Worm (Caenorhabditis elegans) whole organism, L1 larva: ENCODE data around the gene abu-1.

Source experiments
- C04F5.9 ChIP-seq: sonication (generic microtip); optimal IDR thresholded peaks from 2 replicates; lab custom pipeline; 2016; ENCODE audit warnings: missing genetic modification characterization, missing compliant biosample characterization
- Y116A8C.19 ChIP-seq: sonication (generic microtip); optimal IDR thresholded peaks from 2 replicates; lab custom pipeline; 2016; ENCODE audit warnings: missing compliant biosample characterization, missing genetic modification characterization, borderline replicate concordance
- aha-1 ChIP-seq: fragments of 150-350 bp; optimal IDR thresholded peaks from 2 replicates; lab custom pipeline; 2014; ENCODE audit warnings: missing biosample characterization, missing genetic modification characterization
- ama-1 ChIP-seq: fragments of 150-350 bp; optimal IDR thresholded peaks from 2 replicates; lab custom pipeline; 2014
- blmp-1 ChIP-seq: fragments of 150-350 bp; optimal IDR thresholded peaks from 2 replicates; lab custom pipeline; 2014; ENCODE audit warnings: missing biosample characterization, missing genetic modification characterization
- ceh-8 ChIP-seq: fragments of 200-800 bp; sonication (Bioruptor generic); optimal IDR thresholded peaks from 2 replicates; lab custom pipeline; 2018; ENCODE audit warnings: mild to moderate bottlenecking, missing genetic modification characterization, moderate library complexity, missing compliant biosample characterization
- ceh-90 ChIP-seq: sonication (generic microtip); optimal IDR thresholded peaks from 2 replicates; lab custom pipeline; 2016; ENCODE audit warnings: missing genetic modification characterization, missing compliant biosample characterization
- dsc-1 ChIP-seq: sonication (generic microtip); optimal IDR thresholded peaks from 2 replicates; lab custom pipeline; 2016; ENCODE audit warnings: mild to moderate bottlenecking, missing genetic modification characterization, missing compliant biosample characterization
- fkh-10 ChIP-seq: sonication (generic microtip); optimal IDR thresholded peaks from 2 replicates; lab custom pipeline; 2017; ENCODE audit warnings: missing biosample characterization, missing genetic modification reagents, missing genetic modification characterization
- hlh-17 ChIP-seq: fragments of 200-800 bp; sonication (Bioruptor generic); optimal IDR thresholded peaks from 2 replicates; lab custom pipeline; 2018; ENCODE audit warnings: missing genetic modification characterization, mild to moderate bottlenecking, missing compliant biosample characterization, moderate library complexity, borderline replicate concordance
- hpl-2 ChIP-seq: fragments of 150-350 bp; optimal IDR thresholded peaks from 2 replicates; lab custom pipeline; 2014; ENCODE audit warnings: missing biosample characterization, missing genetic modification reagents, missing genetic modification characterization
- irx-1 ChIP-seq: sonication (generic microtip); optimal IDR thresholded peaks from 2 replicates; lab custom pipeline; 2016; ENCODE audit warnings: missing genetic modification characterization, missing compliant biosample characterization
- jun-1 ChIP-seq: fragments of 150-350 bp; optimal IDR thresholded peaks from 2 replicates; lab custom pipeline; 2014; ENCODE audit warnings: missing biosample characterization, missing genetic modification reagents, missing genetic modification characterization
- lin-13 ChIP-seq: fragments of 150-350 bp; optimal IDR thresholded peaks from 2 replicates; lab custom pipeline; 2014; ENCODE audit warnings: missing biosample characterization, missing genetic modification reagents, missing genetic modification characterization
- lin-14 ChIP-seq: fragments of 200-800 bp; sonication (Bioruptor generic); optimal IDR thresholded peaks from 2 replicates; lab custom pipeline; 2018; ENCODE audit warnings: mild to moderate bottlenecking, missing genetic modification characterization, moderate library complexity, missing compliant biosample characterization
- lir-3 ChIP-seq: sonication (generic microtip); optimal IDR thresholded peaks from 2 replicates; lab custom pipeline; 2016; ENCODE audit warnings: mild to moderate bottlenecking, missing genetic modification characterization, moderate library complexity, missing compliant biosample characterization; ENCODE audit not compliant: poor library complexity
- lsy-2 ChIP-seq, 2 experiments: fragments of 150-350 bp; optimal IDR thresholded peaks; 2 replicates each; lab custom pipeline; 2014; ENCODE audit warnings: missing biosample characterization in 2 of 2, missing genetic modification characterization in 2 of 2
- mab-9 ChIP-seq: fragments of 200-800 bp; sonication (Bioruptor generic); IDR thresholded peaks from 2 replicates; pipeline ENCODE4 v1.3.6; 2022; ENCODE audit warnings: missing genetic modification reagents, missing genetic modification characterization, missing compliant biosample characterization
- mdl-1 ChIP-seq, 2 experiments: fragments of 150-350 bp; optimal IDR thresholded peaks; 2 replicates each; lab custom pipeline; 2014 to 2017; ENCODE audit warnings: missing biosample characterization in 2 of 2, missing genetic modification characterization in 2 of 2, inconsistent platforms in 1 of 2
- mef-2 ChIP-seq: fragments of 150-350 bp; optimal IDR thresholded peaks from 2 replicates; lab custom pipeline; 2014; ENCODE audit warnings: missing biosample characterization, missing genetic modification characterization
- mep-1 ChIP-seq: fragments of 150-350 bp; optimal IDR thresholded peaks from 2 replicates; lab custom pipeline; 2014; ENCODE audit warnings: missing biosample characterization, missing genetic modification characterization
- nhr-20 ChIP-seq: sonication (generic microtip); optimal IDR thresholded peaks from 2 replicates; lab custom pipeline; 2016; ENCODE audit warnings: mild to moderate bottlenecking, missing genetic modification characterization, missing compliant biosample characterization
- nhr-71 ChIP-seq: sonication (generic microtip); optimal IDR thresholded peaks from 2 replicates; lab custom pipeline; 2016; ENCODE audit warnings: mild to moderate bottlenecking, missing genetic modification characterization, moderate library complexity, missing compliant biosample characterization
- nhr-76 ChIP-seq: sonication (generic microtip); optimal IDR thresholded peaks from 2 replicates; lab custom pipeline; 2017; ENCODE audit warnings: missing biosample characterization, missing genetic modification characterization
- nhr-77 ChIP-seq: fragments of 150-350 bp; optimal IDR thresholded peaks from 2 replicates; lab custom pipeline; 2014; ENCODE audit warnings: missing biosample characterization, missing genetic modification characterization
- nhr-84 ChIP-seq: sonication (generic microtip); optimal IDR thresholded peaks from 2 replicates; lab custom pipeline; 2017; ENCODE audit warnings: missing biosample characterization, missing genetic modification characterization
- nhr-90 ChIP-seq: sonication (generic microtip); optimal IDR thresholded peaks from 2 replicates; lab custom pipeline; 2016; ENCODE audit warnings: mild to moderate bottlenecking, missing genetic modification characterization, missing compliant biosample characterization; ENCODE audit not compliant: poor library complexity
- pag-3 ChIP-seq: sonication (generic microtip); optimal IDR thresholded peaks from 2 replicates; lab custom pipeline; 2017; ENCODE audit warnings: missing genetic modification characterization, mild to moderate bottlenecking, missing compliant biosample characterization, antibody characterized with exemption, borderline replicate concordance; ENCODE audit not compliant: insufficient read depth
- rnt-1 ChIP-seq: sonication (generic microtip); optimal IDR thresholded peaks from 2 replicates; lab custom pipeline; 2016; ENCODE audit warnings: mild to moderate bottlenecking, missing genetic modification characterization, moderate library complexity, missing compliant biosample characterization
- skn-1 ChIP-seq: fragments of 150-350 bp; optimal IDR thresholded peaks from 2 replicates; lab custom pipeline; 2014; ENCODE audit warnings: missing biosample characterization, missing genetic modification characterization
- sptf-1 ChIP-seq: fragments of 150-350 bp; optimal IDR thresholded peaks from 2 replicates; lab custom pipeline; 2014; ENCODE audit warnings: missing biosample characterization, missing genetic modification characterization
- unc-130 ChIP-seq: fragments of 150-350 bp; optimal IDR thresholded peaks from 2 replicates; lab custom pipeline; 2017; ENCODE audit warnings: missing biosample characterization, missing genetic modification characterization, inconsistent platforms
- unc-62 ChIP-seq: fragments of 150-350 bp; optimal IDR thresholded peaks from 2 replicates; lab custom pipeline; 2014; ENCODE audit warnings: missing biosample characterization, missing genetic modification reagents, missing genetic modification characterization
- zag-1 ChIP-seq: fragments of 150-350 bp; optimal IDR thresholded peaks from 2 replicates; lab custom pipeline; 2014; ENCODE audit warnings: missing biosample characterization, missing genetic modification characterization
- zip-4 ChIP-seq: fragments of 200-800 bp; sonication (Bioruptor generic); optimal IDR thresholded peaks from 2 replicates; lab custom pipeline; 2018; ENCODE audit warnings: mild to moderate bottlenecking, missing genetic modification characterization, moderate library complexity, missing compliant biosample characterization

The abu-1 gene

ce11 chrV:10387412-10387811 lies 5.8 kb upstream of the abu-1 start (continued):
- TF ChIP-seq nhr-90, result no peak
- TF ChIP-seq nhr-84 (tag; lab: Kevin White, UChicago), result no peak
- no peak for TF ChIP-seq ceh-90 (tag; lab: Kevin White, UChicago)
- TF ChIP-seq lin-14 (GFP tag; lab: Kevin White, UChicago), result peak; percentile 57
- TF ChIP-seq mef-2, result no peak
- no peak for TF ChIP-seq skn-1 (tag; lab: Kevin White, UChicago)
- TF ChIP-seq zag-1 (tag; lab: Kevin White, UChicago), result no peak
- TF ChIP-seq mep-1 (tag; lab: Kevin White, UChicago), result no peak
- TF ChIP-seq blmp-1 (tag; lab: Kevin White, UChicago), result peak; percentile 29

ce11 chrV:10383950-10384349 lies 2.3 kb upstream of the abu-1 start, which contains the start of gene spe-10:
Gene spe-10 (plus strand): TSS chrV:10384250.
- TF ChIP-seq sptf-1, result no peak

- TF ChIP-seq nhr-77, result no peak
- no peak for TF ChIP-seq lin-13
- TF ChIP-seq blmp-1 (tag; lab: Kevin White, UChicago), result no peak
- TF ChIP-seq skn-1 (tag; lab: Kevin White, UChicago), result no peak
- no peak for TF ChIP-seq mdl-1 (tag; optimal IDR thresholded peaks at IDR 0.05; lab: Kevin White, UChicago)
- no peak for TF ChIP-seq Y116A8C.19 (tag; lab: Kevin White, UChicago)
- TF ChIP-seq unc-130 (tag; lab: Kevin White, UChicago), result no peak
- no peak for TF ChIP-seq nhr-20 (tag; lab: Kevin White, UChicago)
- no peak for TF ChIP-seq mab-9 (GFP tag; lab: Robert Waterston, UW)
- TF ChIP-seq pag-3 (tag; lab: Kevin White, UChicago), result no peak
- no peak for TF ChIP-seq lsy-2 (tag; optimal IDR thresholded peaks at IDR 0.05; lab: Kevin White, UChicago)
- TF ChIP-seq jun-1, result no peak
- TF ChIP-seq nhr-76 (tag; lab: Kevin White, UChicago), result no peak
- no peak for TF ChIP-seq irx-1
- no peak for TF ChIP-seq unc-62 (GFP tag; lab: Kevin White, UChicago)
- no peak for TF ChIP-seq dsc-1 (tag; lab: Kevin White, UChicago)
- TF ChIP-seq hpl-2 (GFP tag; lab: Kevin White, UChicago), result no peak
Observed at ce11 chrV:10382142-10382541, 516 bp upstream of the abu-1 start, which contains the start of gene pqn-2. Gene pqn-2 (plus strand): TSS chrV:10382442.

ce11 chrV:10379761-10380160 lies 1.9 kb downstream of the abu-1 start:
- no peak for TF ChIP-seq C04F5.9 (tag; lab: Kevin White, UChicago)
- no peak for TF ChIP-seq ceh-8
- no peak for TF ChIP-seq nhr-71 (tag; lab: Kevin White, UChicago)
- TF ChIP-seq aha-1 (tag; lab: Kevin White, UChicago), result no peak
- TF ChIP-seq hpl-2 (GFP tag; lab: Kevin White, UChicago), result no peak
- TF ChIP-seq lin-14 (GFP tag; lab: Kevin White, UChicago), result no peak
- no peak for TF ChIP-seq zip-4 (GFP tag; lab: Kevin White, UChicago)
- TF ChIP-seq pag-3 (tag; lab: Kevin White, UChicago), result no peak
- TF ChIP-seq ceh-90 (tag; lab: Kevin White, UChicago), result no peak
- no peak for TF ChIP-seq irx-1
- TF ChIP-seq lir-3, result no peak
- no peak for TF ChIP-seq ama-1 (lab: Kevin White, UChicago)
- no peak for TF ChIP-seq dsc-1 (tag; lab: Kevin White, UChicago)
- no peak for TF ChIP-seq rnt-1 (tag; lab: Kevin White, UChicago)
- TF ChIP-seq nhr-76 (tag; lab: Kevin White, UChicago), result no peak
- no peak for TF ChIP-seq hlh-17
- no peak for TF ChIP-seq fkh-10 (GFP tag; lab: Kevin White, UChicago)
- no peak for TF ChIP-seq mep-1 (tag; lab: Kevin White, UChicago)
- TF ChIP-seq, all 84 proteins: peak for 0
